Worm (Caenorhabditis elegans) whole organism, L1 larva: ENCODE data around the gene T05C12.1.

Source experiments
- efl-3 ChIP-seq: fragments of 200-800 bp; sonication (Bioruptor generic); optimal IDR thresholded peaks from 2 replicates; lab custom pipeline; 2018; ENCODE audit warnings: mild to moderate bottlenecking, missing genetic modification characterization, missing compliant biosample characterization
- egl-27 ChIP-seq, 2 experiments: fragments of 150-350 bp in 1 of 2; sonication (generic microtip); optimal IDR thresholded peaks; 3 replicates each; lab custom pipeline; 2017 to 2018; ENCODE audit warnings: missing biosample characterization in 2 of 2, missing genetic modification characterization in 2 of 2, missing genetic modification reagents in 2 of 2
- lin-39 ChIP-seq: fragments of 150-350 bp; optimal IDR thresholded peaks from 2 replicates; lab custom pipeline; 2014; ENCODE audit warnings: missing biosample characterization, missing genetic modification reagents, missing genetic modification characterization
- nhr-28 ChIP-seq: fragments of 150-350 bp; optimal IDR thresholded peaks from 2 replicates; lab custom pipeline; 2014; ENCODE audit warnings: missing biosample characterization, missing genetic modification characterization
- ztf-11 ChIP-seq, 2 experiments: sonication (generic microtip); optimal IDR thresholded peaks; 2 replicates each; lab custom pipeline; 2016 to 2017; ENCODE audit warnings: missing genetic modification characterization in 2 of 2, missing biosample characterization in 1 of 2, missing compliant biosample characterization in 1 of 2

DNA sequence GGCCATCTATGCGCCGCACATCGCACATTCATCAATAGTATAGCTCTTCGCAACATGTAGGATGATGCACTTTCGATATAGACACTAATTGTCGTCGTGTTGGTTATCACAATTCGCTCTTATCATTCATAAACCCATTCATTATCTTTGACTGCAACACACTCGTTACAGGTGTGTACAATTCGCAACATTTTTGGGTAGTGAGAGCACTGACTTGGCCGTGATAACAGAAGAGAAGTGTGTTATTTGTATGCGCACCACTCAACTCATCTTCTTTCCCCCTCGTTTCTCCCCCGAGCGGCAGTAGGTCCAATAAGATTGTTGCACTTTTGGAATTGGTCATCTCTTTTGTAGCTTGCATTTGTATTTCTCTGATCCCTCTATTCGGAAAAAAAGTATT, 46.2 kb upstream of the T05C12.1 start:
- TF ChIP-seq ztf-11 (tag; optimal IDR thresholded peaks at IDR 0.05; lab: Kevin White, UChicago) (no peak), egl-27 (tag; optimal IDR thresholded peaks at IDR 0.05; lab: Kevin White, UChicago) (no peak), efl-3 (GFP tag; lab: Kevin White, UChicago) (no peak), lin-39 (tag; lab: Kevin White, UChicago) (no peak), nhr-28 (tag; lab: Kevin White, UChicago) (no peak)
